Worm (Caenorhabditis elegans): ENCODE measurements around the gene F16G10.10.

ce11 chrII:2420685-2421084 lies 29.9 kb upstream of the F16G10.10 start:
- TF ChIP-seq lin-15B (tag; optimal IDR thresholded peaks at IDR 0.05) (no peak), elt-1 (tag; optimal IDR thresholded peaks at IDR 0.05) (no peak), unc-39 (tag; optimal IDR thresholded peaks at IDR 0.05) (no peak)

All from whole organism, L3 larva.